Worm (Caenorhabditis elegans): ENCODE data around the gene C04E7.5.
A peak's percentile ranks its signal among the peaks of the same experiment; 100 is the strongest.

The C04E7.5 gene

DNA sequence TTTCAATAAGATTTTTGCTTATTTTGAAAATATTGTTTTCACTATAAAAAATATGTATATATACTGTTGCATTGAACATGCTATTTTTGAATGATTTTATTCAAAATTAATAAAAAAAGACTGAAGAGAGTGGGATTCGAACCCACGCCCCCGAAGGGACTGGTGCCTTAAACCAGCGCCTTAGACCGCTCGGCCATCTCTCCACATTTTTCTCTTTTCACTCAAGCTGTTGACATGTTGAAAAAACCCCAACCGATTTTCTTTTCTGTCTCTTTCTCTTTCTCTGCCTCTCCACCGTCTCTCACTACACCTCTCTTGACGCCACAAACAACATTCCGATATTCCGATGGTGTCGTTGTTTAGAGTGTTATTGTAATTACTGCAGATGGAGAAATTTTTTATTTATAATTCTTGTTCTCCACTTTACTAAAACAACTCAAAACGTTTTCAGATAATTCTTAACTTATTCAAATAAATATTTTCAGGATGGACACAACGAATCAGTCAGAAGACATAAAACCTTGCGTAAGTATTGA, 7.4 kb upstream of the C04E7.5 start, which contains the start of gene sor-3 (continued):
- TF ChIP-seq ceh-27 (GFP tag; optimal IDR thresholded peaks at IDR 0.05) = peak; percentile 42
- TF ChIP-seq let-607 (tag; optimal IDR thresholded peaks at IDR 0.05) = peak; percentile 62 to 76
- peak; percentile 26 for TF ChIP-seq athp-1 (tag; optimal IDR thresholded peaks at IDR 0.05)
- TF ChIP-seq lsl-1 (GFP tag; optimal IDR thresholded peaks at IDR 0.05) = peak; percentile 0
- peak; percentile 69 for TF ChIP-seq attf-5 (GFP tag; optimal IDR thresholded peaks at IDR 0.05)
- peak; percentile 48 for TF ChIP-seq mel-28 (tag; optimal IDR thresholded peaks at IDR 0.05; ENCODE audit: borderline replicate concordance)
- peak; percentile 43 for TF ChIP-seq F49E8.2 (tag; optimal IDR thresholded peaks at IDR 0.05; ENCODE audit: insufficient read depth)
- TF ChIP-seq nhr-179 (tag; optimal IDR thresholded peaks at IDR 0.05) = peak; percentile 35
- no peak for TF ChIP-seq pha-4 (tag; optimal IDR thresholded peaks at IDR 0.05)
- peak; percentile 57; the same call in 1 of the 2 replicates for TF ChIP-seq C06A6.2 (GFP tag; conservative IDR thresholded peaks at IDR 0.05)
- peak; percentile 65 for TF ChIP-seq bed-2 (GFP tag; IDR thresholded peaks at IDR 0.05)
- peak; percentile 72 for TF ChIP-seq hrde-1 (tag; optimal IDR thresholded peaks at IDR 0.05; ENCODE audit: borderline replicate concordance)
- TF ChIP-seq mxl-1 (tag; optimal IDR thresholded peaks at IDR 0.05) = peak; percentile 85
- no peak for TF ChIP-seq F52B5.7 (tag; optimal IDR thresholded peaks at IDR 0.05)
- TF ChIP-seq ztf-6 (GFP tag; IDR thresholded peaks at IDR 0.05) = peak; percentile 24; the same call in 1 of the 2 replicates
- TF ChIP-seq tlf-1 (GFP tag; optimal IDR thresholded peaks at IDR 0.05) = no peak
- peak; percentile 17 for TF ChIP-seq gei-17 (GFP tag; optimal IDR thresholded peaks at IDR 0.05)
- TF ChIP-seq die-1 (tag; optimal IDR thresholded peaks at IDR 0.05) = peak; percentile 91
- no peak for TF ChIP-seq xnd-1 (tag; optimal IDR thresholded peaks at IDR 0.05)
- TF ChIP-seq mcd-1 (GFP tag; IDR thresholded peaks at IDR 0.05) = no peak; the same call in 1 of the 2 replicates
- no peak; the same call in 1 of the 2 replicates for TF ChIP-seq Y67H2A.10 (GFP tag; conservative IDR thresholded peaks at IDR 0.05)
- TF ChIP-seq madf-3 (GFP tag; IDR thresholded peaks at IDR 0.05) = no peak
- peak; percentile 68 for TF ChIP-seq egrh-3 (GFP tag; IDR thresholded peaks at IDR 0.05)
- no peak for TF ChIP-seq ceh-58 (GFP tag; IDR thresholded peaks at IDR 0.05)
- TF ChIP-seq Y53G8AR.9 (GFP tag; conservative IDR thresholded peaks at IDR 0.05) = peak; percentile 65; the same call in 1 of the 2 replicates
- no peak for TF ChIP-seq Y95B8A.8 (GFP tag; IDR thresholded peaks at IDR 0.05)
- no peak for TF ChIP-seq unc-62 (GFP tag; optimal IDR thresholded peaks at IDR 0.05)
- peak; percentile 93 for TF ChIP-seq tbp1 (GFP tag; optimal IDR thresholded peaks at IDR 0.05)
- 0 out of 2 replicates have a peak, but pooled peaks have one; percentile 38 for TF ChIP-seq ceh-40 (GFP tag; IDR thresholded peaks at IDR 0.05)
- TF ChIP-seq snpc-4 (GFP tag; optimal IDR thresholded peaks at IDR 0.05) = peak; percentile 62
- TF ChIP-seq snpc-4 (tag; optimal IDR thresholded peaks at IDR 0.05) = no peak
- TF ChIP-seq nhr-90 (tag; optimal IDR thresholded peaks at IDR 0.05) = peak; percentile 84
- peak; percentile 66 for TF ChIP-seq mes-4 (tag; optimal IDR thresholded peaks at IDR 0.05)
- peak; percentile 68 for TF ChIP-seq lir-1 (GFP tag; conservative IDR thresholded peaks at IDR 0.05)
- no peak for TF ChIP-seq nfya-2 (GFP tag; IDR thresholded peaks at IDR 0.05)
- TF ChIP-seq hmg-20 (GFP tag; IDR thresholded peaks at IDR 0.05) = 0 out of 2 replicates have a peak, but pooled peaks have one; percentile 42
- TF ChIP-seq dpl-1 (GFP tag; optimal IDR thresholded peaks at IDR 0.05) = no peak
- no peak for TF ChIP-seq Y79H2A.3 (GFP tag; conservative IDR thresholded peaks at IDR 0.05)
- no peak for TF ChIP-seq sea-2 (GFP tag; IDR thresholded peaks at IDR 0.05)
- peak; percentile 76 for TF ChIP-seq K12H6.12 (tag; optimal IDR thresholded peaks at IDR 0.05)
- TF ChIP-seq sptf-2 (GFP tag; optimal IDR thresholded peaks at IDR 0.05) = no peak
- no peak for TF ChIP-seq lin-54 (GFP tag; optimal IDR thresholded peaks at IDR 0.05)
- TF ChIP-seq T26A5.8 (tag; optimal IDR thresholded peaks at IDR 0.05) = no peak
- TF ChIP-seq ekl-4 (GFP tag; IDR thresholded peaks at IDR 0.05) = peak; percentile 67
- TF ChIP-seq attf-6 (GFP tag; IDR thresholded peaks at IDR 0.05) = 0 out of 2 replicates have a peak, but pooled peaks have one; percentile 24
- no peak for TF ChIP-seq F10E7.11 (tag; optimal IDR thresholded peaks at IDR 0.05)
- TF ChIP-seq F33H1.4 (GFP tag; IDR thresholded peaks at IDR 0.05) = peak; percentile 41
- TF ChIP-seq Y53F4B.3 (GFP tag; IDR thresholded peaks at IDR 0.05) = no peak

All from whole organism, young adult.